Worm (Caenorhabditis elegans): ENCODE data around the gene str-207.

str-207 gene

DNA sequence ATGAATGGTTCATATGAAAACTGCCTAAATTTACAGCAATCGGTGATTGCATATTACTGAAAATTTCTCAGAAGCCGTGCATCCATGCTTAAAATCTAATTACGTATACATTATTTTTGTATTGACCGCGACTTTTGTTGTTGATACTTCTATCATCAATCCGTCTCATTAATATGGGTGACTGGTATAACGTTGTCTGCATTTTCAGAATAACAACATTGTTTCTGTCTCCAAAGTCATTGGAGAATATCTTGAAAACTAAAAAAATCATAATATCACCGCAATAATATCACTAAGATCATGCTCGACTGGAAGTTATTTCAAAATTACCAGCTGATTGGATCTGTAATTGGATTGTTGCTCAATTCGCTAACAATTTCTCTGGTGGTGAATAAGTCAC is at the start of gene str-207:
Gene str-207 (plus strand): TSS at position 301 of the 400 bp plus-strand sequence.
- no peak for TF ChIP-seq W03F9.2 (tag; optimal IDR thresholded peaks at IDR 0.05)
- no peak for TF ChIP-seq him-1 (tag; optimal IDR thresholded peaks at IDR 0.05)
- TF ChIP-seq dao-5 (tag; optimal IDR thresholded peaks at IDR 0.05): no peak

DNA sequence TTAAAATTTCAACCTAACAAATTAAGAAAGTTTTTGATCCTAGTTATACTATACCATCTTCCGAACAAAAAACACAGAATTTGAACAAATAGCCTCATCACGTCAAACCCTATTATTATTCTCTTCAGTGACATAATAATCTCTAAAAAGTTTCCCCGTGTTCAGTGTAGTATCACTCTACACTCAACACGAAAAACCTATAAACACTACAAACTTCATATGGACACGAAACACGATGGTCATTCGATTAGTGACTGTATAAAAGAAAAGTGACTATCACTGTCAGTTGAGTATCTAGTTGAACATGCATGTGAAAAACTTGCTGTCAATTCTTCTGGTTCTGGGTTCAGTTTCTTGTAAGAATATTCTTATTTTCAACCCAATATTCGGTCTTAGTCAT is 47.8 kb upstream of the str-207 start, which contains the start of gene ugt-8:
Gene ugt-8 (plus strand): TSS at position 235 of the 400 bp plus-strand sequence.
- no peak for TF ChIP-seq dao-5 (tag; optimal IDR thresholded peaks at IDR 0.05)
- no peak for TF ChIP-seq him-1 (tag; optimal IDR thresholded peaks at IDR 0.05)
- no peak for TF ChIP-seq W03F9.2 (tag; optimal IDR thresholded peaks at IDR 0.05)

DNA sequence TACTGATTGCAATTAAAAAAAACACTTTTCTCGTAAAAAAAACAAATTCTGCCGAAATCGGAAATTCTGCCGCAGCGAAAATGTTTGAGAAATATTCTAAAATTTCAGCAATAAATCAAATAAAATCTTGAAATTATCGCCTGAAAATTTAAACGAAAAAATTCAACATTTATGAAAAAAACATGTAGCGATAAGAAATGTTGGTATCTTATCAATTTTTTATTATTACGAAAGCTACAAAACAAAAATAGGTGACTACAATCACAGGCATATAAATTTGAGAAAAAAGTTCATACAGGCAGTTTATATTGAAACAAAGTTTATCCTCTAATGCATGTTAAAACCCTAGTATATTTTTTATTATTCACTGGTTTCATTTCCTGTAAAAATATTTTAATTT is 45.6 kb upstream of the str-207 start, which contains the start of gene ugt-14:
Gene ugt-14 (plus strand): TSS at position 301 of the 400 bp plus-strand sequence.
- TF ChIP-seq dao-5 (tag; optimal IDR thresholded peaks at IDR 0.05) (no peak), W03F9.2 (tag; optimal IDR thresholded peaks at IDR 0.05) (no peak), him-1 (tag; optimal IDR thresholded peaks at IDR 0.05) (no peak)

DNA sequence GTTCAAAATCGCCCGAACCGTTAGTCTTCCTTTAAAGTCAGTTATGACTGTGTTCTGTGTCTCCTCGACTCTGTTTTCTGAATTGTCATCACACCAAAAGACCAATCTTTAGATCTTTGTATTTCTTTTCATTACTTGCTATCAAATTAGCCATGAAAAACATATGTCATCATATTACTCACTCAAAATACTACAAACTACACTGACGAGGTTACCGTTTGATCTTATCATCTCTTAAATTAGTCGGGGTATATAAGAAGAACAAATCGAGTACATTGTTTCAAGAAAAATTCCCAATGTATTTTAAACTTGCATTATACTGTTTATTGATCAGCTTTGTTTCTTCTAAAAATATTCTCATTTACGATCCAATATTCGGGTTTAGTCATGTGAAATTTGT is 42.9 kb upstream of the str-207 start, which contains the start of gene ugt-13:
Gene ugt-13 (plus strand): TSS at position 294 of the 400 bp plus-strand sequence.
- TF ChIP-seq dao-5 (tag; optimal IDR thresholded peaks at IDR 0.05) (no peak), W03F9.2 (tag; optimal IDR thresholded peaks at IDR 0.05) (no peak), him-1 (tag; optimal IDR thresholded peaks at IDR 0.05) (no peak)

DNA sequence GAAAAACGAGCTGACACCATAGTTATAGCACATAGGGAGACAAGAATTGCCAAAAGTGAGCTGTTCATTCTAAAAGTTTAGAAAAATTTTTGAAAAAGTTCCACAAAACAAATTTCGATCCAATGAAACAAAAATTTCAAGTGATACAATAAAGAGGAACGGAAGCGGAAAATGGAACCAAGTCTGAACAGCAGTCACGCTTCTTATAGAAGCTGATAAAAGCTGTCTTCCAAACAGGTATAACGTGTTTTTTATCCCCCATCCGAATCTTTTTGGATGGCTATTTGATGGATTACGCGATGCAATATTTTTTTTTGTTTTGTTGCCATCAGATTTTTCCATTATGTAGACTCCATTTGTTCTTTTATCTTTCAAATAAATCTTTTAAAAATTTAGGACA is 39.2 kb upstream of the str-207 start, which contains the start of gene H23N18.5:
Gene H23N18.5 (minus strand): TSS at position 69 of the 400 bp plus-strand sequence.
- TF ChIP-seq W03F9.2 (tag; optimal IDR thresholded peaks at IDR 0.05) (no peak), dao-5 (tag; optimal IDR thresholded peaks at IDR 0.05) (no peak), him-1 (tag; optimal IDR thresholded peaks at IDR 0.05) (no peak)

DNA sequence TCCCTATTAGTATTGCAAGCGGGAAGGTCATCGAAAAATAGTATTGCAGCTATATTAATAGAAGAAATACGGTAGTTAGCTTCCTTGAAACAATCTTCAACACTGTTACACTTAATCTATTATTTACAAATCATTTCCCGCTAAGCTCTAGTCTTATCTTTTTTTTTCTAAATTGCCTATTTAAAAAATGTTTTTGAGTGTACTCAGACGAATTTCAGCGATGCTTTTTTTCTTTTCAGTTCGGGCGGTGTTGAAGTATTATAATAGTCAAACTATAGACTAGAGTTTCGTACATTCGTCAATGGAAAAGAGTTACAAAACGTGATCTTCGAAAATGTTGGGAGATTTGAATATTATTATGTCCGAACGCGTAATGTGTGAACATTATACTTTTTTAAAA is 37.7 kb upstream of the str-207 start:
- TF ChIP-seq W03F9.2 (tag; optimal IDR thresholded peaks at IDR 0.05): no peak
- no peak for TF ChIP-seq him-1 (tag; optimal IDR thresholded peaks at IDR 0.05)
- TF ChIP-seq dao-5 (tag; optimal IDR thresholded peaks at IDR 0.05): no peak

DNA sequence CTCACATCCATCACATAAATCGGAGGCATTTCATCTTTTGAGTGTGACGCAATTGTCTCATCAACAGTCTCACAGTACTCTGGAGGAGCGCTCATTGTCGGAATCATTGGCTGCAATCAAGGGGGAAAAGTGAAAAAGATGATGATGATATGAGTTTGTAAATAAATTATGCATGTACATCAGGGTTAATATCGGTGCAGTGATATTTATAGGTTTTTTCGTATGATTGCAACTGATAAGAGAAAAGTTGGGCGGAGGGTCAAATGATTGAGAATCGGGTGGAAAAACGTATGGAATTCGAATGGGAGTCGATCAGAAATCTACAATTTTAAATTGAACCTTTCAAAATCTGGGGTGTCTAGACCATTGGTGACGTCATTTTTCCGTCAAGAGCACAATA is 36.7 kb upstream of the str-207 start, which contains the start of gene H23N18.6:
Gene H23N18.6 (minus strand): TSS at position 201 of the 400 bp plus-strand sequence.
- TF ChIP-seq him-1 (tag; optimal IDR thresholded peaks at IDR 0.05): no peak
- TF ChIP-seq dao-5 (tag; optimal IDR thresholded peaks at IDR 0.05): no peak
- no peak for TF ChIP-seq W03F9.2 (tag; optimal IDR thresholded peaks at IDR 0.05)

DNA sequence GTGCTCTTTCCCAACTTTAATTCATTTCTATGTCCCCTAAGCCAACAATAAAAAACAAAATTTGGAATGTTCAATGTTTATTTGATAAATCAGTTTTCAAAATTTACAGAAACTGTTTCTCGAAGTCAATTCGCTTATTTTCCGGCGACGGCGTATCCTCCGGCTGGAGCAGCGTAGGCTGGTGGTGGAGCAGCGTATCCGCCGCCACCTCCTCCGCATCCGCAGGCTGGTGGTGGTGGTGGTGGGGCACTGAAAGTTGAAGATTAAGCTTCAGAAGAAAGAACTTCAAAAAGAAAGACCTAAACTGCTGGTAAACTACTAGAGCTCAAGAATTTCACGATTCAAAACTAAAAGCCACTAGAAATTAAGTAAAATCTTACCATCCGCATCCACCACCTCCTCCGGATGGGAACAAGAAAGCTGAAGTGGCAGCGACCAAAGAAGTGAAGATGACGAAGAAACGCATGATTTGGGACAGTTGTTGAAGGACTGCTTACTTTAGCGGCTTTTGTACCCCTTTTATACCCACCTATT is 33.4 kb upstream of the str-207 start, which contains the start of gene C02E7.7:
Gene C02E7.7 (minus strand): TSS at position 484 of the 534 bp plus-strand sequence.
- no peak for TF ChIP-seq W03F9.2 (tag; optimal IDR thresholded peaks at IDR 0.05)
- TF ChIP-seq dao-5 (tag; optimal IDR thresholded peaks at IDR 0.05): no peak
- TF ChIP-seq him-1 (tag; optimal IDR thresholded peaks at IDR 0.05): no peak

DNA sequence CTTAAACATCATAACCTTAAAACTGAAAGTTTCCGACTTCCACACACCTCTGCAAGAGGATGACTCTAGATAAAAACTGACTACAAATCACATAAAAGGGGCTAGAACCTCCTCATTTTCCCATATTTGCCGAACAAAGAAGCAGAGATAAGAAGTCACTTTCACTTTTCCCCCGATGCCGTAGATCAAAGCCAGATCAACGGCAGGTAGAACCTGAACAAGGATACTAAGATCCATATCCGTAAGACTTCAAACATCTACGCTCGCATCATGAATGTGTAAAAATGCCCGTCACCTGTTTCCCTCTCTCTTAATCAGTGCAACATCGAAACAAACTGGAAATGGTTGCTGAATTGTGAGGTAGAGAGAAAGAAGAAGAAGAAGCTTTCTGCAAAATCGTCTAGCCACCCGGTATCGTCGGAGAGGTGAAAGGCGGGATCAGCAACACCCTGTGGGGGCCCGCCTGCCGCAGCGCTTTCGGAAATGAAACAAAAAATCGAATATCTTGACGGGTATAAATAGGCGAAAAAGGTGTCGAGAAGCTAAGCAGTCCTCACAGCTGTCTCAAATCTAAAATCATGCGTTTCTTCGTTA is 32.8 kb upstream of the str-207 start, which contains the start of gene C02E7.6:
Gene C02E7.6 (plus strand): TSS at position 544 of the 594 bp plus-strand sequence.
- TF ChIP-seq him-1 (tag; optimal IDR thresholded peaks at IDR 0.05) (no peak), dao-5 (tag; optimal IDR thresholded peaks at IDR 0.05) (no peak), W03F9.2 (tag; optimal IDR thresholded peaks at IDR 0.05) (no peak)

DNA sequence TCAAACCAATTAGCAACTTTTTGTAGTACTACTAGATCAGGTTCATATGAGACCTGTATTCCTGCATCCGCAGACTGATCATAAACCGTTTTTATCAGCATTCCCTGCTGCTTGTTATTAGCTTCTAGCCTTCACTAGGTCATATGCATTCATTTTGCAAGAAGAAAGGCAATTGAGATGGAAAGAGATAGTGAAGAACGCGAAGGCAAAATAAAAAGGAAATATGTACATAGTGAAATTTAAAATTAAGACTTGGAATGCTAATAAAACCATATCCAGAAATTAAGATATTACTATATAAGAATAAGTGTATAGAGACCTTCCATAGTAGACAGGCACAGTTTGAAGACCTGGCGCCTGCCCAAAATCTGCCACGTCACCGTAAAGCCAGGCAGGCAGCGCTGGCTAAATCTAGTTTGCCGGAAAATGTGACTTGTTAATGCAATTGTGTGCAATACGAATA is 30.8 kb upstream of the str-207 start, which contains the start of the genes C02E7.8 and srh-23:
Gene C02E7.8 (minus strand): TSS at position 101 of the 463 bp plus-strand sequence.
Gene srh-23 (plus strand): TSS at position 413 of the 463 bp plus-strand sequence.
- TF ChIP-seq dao-5 (tag; optimal IDR thresholded peaks at IDR 0.05): no peak
- TF ChIP-seq W03F9.2 (tag; optimal IDR thresholded peaks at IDR 0.05): no peak
- no peak for TF ChIP-seq him-1 (tag; optimal IDR thresholded peaks at IDR 0.05)

DNA sequence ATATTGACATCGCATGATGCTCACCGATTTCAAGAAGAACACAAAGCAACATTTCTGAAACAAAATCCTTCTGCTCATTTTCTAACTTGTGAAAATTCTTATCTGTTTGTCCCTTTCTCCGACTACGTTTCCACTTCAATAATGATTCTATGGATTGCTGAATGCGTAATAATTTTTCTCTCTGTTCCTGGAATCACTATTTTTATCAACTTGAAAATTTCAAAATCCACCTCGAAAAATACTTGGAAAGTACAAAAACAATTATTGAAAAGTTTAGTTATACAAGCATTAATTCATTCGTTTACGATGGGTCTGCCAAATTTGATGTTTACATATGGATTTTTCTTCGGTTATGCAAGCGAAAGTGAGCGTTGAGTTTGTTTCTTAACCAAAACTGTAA is 29.5 kb upstream of the str-207 start, which contains the start of gene srh-22:
Gene srh-22 (plus strand): TSS at position 301 of the 400 bp plus-strand sequence.
- TF ChIP-seq dao-5 (tag; optimal IDR thresholded peaks at IDR 0.05) (no peak), W03F9.2 (tag; optimal IDR thresholded peaks at IDR 0.05) (no peak), him-1 (tag; optimal IDR thresholded peaks at IDR 0.05) (no peak)

DNA sequence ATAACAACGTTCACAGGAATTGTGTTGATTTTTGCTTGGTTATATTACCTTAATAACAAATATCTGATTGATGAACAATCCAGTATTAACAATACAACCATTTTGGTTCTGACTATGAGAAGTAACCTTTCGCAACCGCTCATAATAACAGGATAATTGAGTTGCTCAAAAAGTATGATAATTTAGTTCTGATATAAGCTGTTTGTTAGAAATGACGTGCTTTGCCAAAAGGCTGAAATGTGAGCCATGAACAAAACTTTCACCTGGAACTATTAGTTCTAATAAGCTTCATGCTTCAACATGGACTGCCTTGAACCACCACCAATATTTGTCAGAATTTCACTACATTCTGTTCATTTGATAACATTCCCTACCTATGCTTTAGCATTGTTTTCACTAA is 26.9 kb upstream of the str-207 start, which contains the start of gene srh-20:
Gene srh-20 (plus strand): TSS at position 301 of the 400 bp plus-strand sequence.
- TF ChIP-seq W03F9.2 (tag; optimal IDR thresholded peaks at IDR 0.05) (no peak), dao-5 (tag; optimal IDR thresholded peaks at IDR 0.05) (no peak), him-1 (tag; optimal IDR thresholded peaks at IDR 0.05) (no peak)

DNA sequence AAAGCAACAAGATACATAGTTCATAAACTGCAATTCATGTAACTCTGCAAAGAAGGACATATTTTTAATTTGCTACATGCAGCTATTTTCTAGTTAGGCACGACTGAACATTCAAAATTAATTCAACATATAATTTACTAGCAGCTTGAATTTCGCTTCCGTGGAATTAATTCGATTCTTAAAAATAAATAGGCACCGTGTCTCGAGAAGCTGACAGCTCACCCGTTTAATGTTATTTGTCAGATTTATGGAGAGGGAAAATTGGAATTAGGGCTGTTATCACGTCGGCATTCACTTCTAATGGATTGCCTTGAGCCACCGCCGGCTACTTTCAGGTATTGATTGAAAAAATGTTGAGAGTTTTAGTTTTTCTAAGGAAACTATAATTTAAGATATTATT is 25.2 kb upstream of the str-207 start, which contains the start of gene srh-21:
Gene srh-21 (plus strand): TSS at position 301 of the 400 bp plus-strand sequence.
- no peak for TF ChIP-seq him-1 (tag; optimal IDR thresholded peaks at IDR 0.05)
- TF ChIP-seq W03F9.2 (tag; optimal IDR thresholded peaks at IDR 0.05): no peak
- TF ChIP-seq dao-5 (tag; optimal IDR thresholded peaks at IDR 0.05): no peak

DNA sequence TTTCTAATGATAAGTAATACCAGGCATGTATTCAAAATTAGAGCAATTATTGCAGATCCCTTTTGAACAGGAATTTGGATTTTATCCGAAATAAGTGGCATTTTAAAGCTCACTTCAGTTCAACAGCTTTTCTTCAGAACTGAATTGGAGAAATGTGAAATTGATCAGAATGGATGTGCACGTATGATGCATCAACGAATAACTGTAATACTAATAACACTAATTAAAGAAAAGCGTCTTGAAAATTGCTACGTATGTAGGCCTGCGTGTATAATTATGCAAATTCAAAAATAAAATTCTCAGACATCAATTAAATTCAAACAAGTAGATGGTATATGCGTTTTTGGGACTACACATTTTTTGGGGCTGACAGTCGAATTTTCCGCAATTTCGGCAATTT is 21.7 kb upstream of the str-207 start, which contains the start of gene str-205:
Gene str-205 (minus strand): TSS at position 101 of the 400 bp plus-strand sequence.
- no peak for TF ChIP-seq W03F9.2 (tag; optimal IDR thresholded peaks at IDR 0.05)
- TF ChIP-seq dao-5 (tag; optimal IDR thresholded peaks at IDR 0.05): no peak
- TF ChIP-seq him-1 (tag; optimal IDR thresholded peaks at IDR 0.05): no peak
